Worm (Caenorhabditis elegans) whole organism, midembryonic: ENCODE data around the gene mlh-1.

Experiments used
- T22C8.4 ChIP-seq: fragments of 200-800 bp; sonication (Bioruptor generic); IDR thresholded peaks from 2 replicates; pipeline ENCODE4 v1.3.6; 2022; ENCODE audit warnings: missing genetic modification characterization, missing compliant biosample characterization
- flt-1 ChIP-seq: fragments of 200-800 bp; sonication (Bioruptor generic); IDR thresholded peaks from 2 replicates; pipeline ENCODE4 v1.3.6; 2022; ENCODE audit warnings: missing genetic modification characterization, missing compliant biosample characterization
- med-1 ChIP-seq: sonication (generic microtip); optimal IDR thresholded peaks from 2 replicates; lab custom pipeline; 2017; ENCODE audit warnings: missing genetic modification characterization, mild to moderate bottlenecking, missing compliant biosample characterization, antibody characterized with exemption, missing genetic modification reagents; ENCODE audit not compliant: insufficient read depth
- ref-1 ChIP-seq: fragments of 200-800 bp; sonication (Bioruptor generic); conservative IDR thresholded peaks from 2 replicates; pipeline ENCODE4 v1.3.6; 2022; ENCODE audit warnings: missing genetic modification reagents, missing genetic modification characterization, missing compliant biosample characterization
- tab-1 ChIP-seq: fragments of 200-800 bp; sonication (Bioruptor generic); IDR thresholded peaks from 2 replicates; pipeline ENCODE4 v1.3.6; 2022; ENCODE audit warnings: missing genetic modification characterization, missing compliant biosample characterization
- ztf-29 ChIP-seq: fragments of 200-800 bp; sonication (Bioruptor generic); IDR thresholded peaks from 2 replicates; pipeline ENCODE4 v1.3.6; 2022; ENCODE audit warnings: missing genetic modification reagents, missing genetic modification characterization, missing compliant biosample characterization

- TF ChIP-seq ref-1 (no peak), T22C8.4 (GFP tag; lab: Robert Waterston, UW) (no peak), flt-1 (GFP tag; lab: Robert Waterston, UW) (no peak), med-1 (GFP tag; lab: Kevin White, UChicago) (no peak), ztf-29 (GFP tag; lab: Robert Waterston, UW) (no peak), tab-1 (GFP tag; lab: Robert Waterston, UW) (no peak)
These were observed 29.1 kb upstream of the mlh-1 start, which contains the start of gene acs-5 for ce11 chrIII:13543434-13543833.
